Worm (Caenorhabditis elegans): ENCODE measurements around the gene T25D3.3.

- TF ChIP-seq nhr-10 (tag; optimal IDR thresholded peaks at IDR 0.05), result no peak
- no peak for TF ChIP-seq nhr-77 (tag; optimal IDR thresholded peaks at IDR 0.05)
- TF ChIP-seq mep-1 (tag; optimal IDR thresholded peaks at IDR 0.05), result no peak
These were observed 23.5 kb downstream of the T25D3.3 start, which contains the start of gene T01D1.3 for ce11 chrII:175868-176267.

All from whole organism, L4 larva.